Worm (Caenorhabditis elegans) whole organism, mixed stage, embryonic: ENCODE results near the gene R160.10.

Experiments used
- M03D4.4 ChIP-seq: sonication (generic microtip); optimal IDR thresholded peaks from 2 replicates; lab custom pipeline; 2017; ENCODE audit warnings: mild to moderate bottlenecking, missing genetic modification characterization, missing compliant biosample characterization
- bed-3 ChIP-seq: fragments of 200-800 bp; sonication (Bioruptor generic); optimal IDR thresholded peaks from 3 replicates; lab custom pipeline; 2018; ENCODE audit warnings: mild to moderate bottlenecking, missing genetic modification characterization, moderate library complexity, missing compliant biosample characterization
- blmp-1 ChIP-seq: fragments of 150-350 bp; optimal IDR thresholded peaks from 2 replicates; lab custom pipeline; 2014; ENCODE audit warnings: missing biosample characterization, missing genetic modification characterization
- ceh-39 ChIP-seq: fragments of 150-350 bp; optimal IDR thresholded peaks from 2 replicates; lab custom pipeline; 2014; ENCODE audit warnings: missing biosample characterization, missing genetic modification characterization
- ceh-43 ChIP-seq: fragments of 200-800 bp; sonication (Bioruptor generic); optimal IDR thresholded peaks from 2 replicates; lab custom pipeline; 2018; ENCODE audit warnings: mild to moderate bottlenecking, missing genetic modification characterization, moderate library complexity, missing compliant biosample characterization
- ceh-83 ChIP-seq: fragments of 200-800 bp; sonication (Bioruptor generic); optimal IDR thresholded peaks from 2 replicates; lab custom pipeline; 2018; ENCODE audit warnings: mild to moderate bottlenecking, missing genetic modification characterization, missing compliant biosample characterization
- ces-1 ChIP-seq: fragments of 150-350 bp; optimal IDR thresholded peaks from 2 replicates; lab custom pipeline; 2014; ENCODE audit warnings: missing biosample characterization, missing genetic modification reagents, missing genetic modification characterization
- cnd-1 ChIP-seq: fragments of 200-800 bp; sonication (Bioruptor generic); optimal IDR thresholded peaks from 2 replicates; lab custom pipeline; 2018; ENCODE audit warnings: mild to moderate bottlenecking, missing genetic modification characterization, missing compliant biosample characterization
- drap-1 ChIP-seq: fragments of 200-800 bp; sonication (Bioruptor generic); optimal IDR thresholded peaks from 3 replicates; lab custom pipeline; 2018; ENCODE audit warnings: mild to moderate bottlenecking, missing genetic modification characterization, missing compliant biosample characterization
- elt-1 ChIP-seq: sonication (generic microtip); optimal IDR thresholded peaks from 2 replicates; lab custom pipeline; 2017; ENCODE audit warnings: missing genetic modification characterization, mild to moderate bottlenecking, missing compliant biosample characterization, antibody characterized with exemption, moderate library complexity, borderline replicate concordance; ENCODE audit not compliant: insufficient read depth
- elt-3 ChIP-seq: fragments of 150-350 bp; optimal IDR thresholded peaks from 2 replicates; lab custom pipeline; 2014; ENCODE audit warnings: missing biosample characterization, missing genetic modification characterization
- flh-1 ChIP-seq: fragments of 200-800 bp; sonication (Bioruptor generic); optimal IDR thresholded peaks from 2 replicates; lab custom pipeline; 2018; ENCODE audit warnings: mild to moderate bottlenecking, missing genetic modification characterization, moderate library complexity, missing compliant biosample characterization
- ham-2 ChIP-seq: fragments of 200-800 bp; sonication (Bioruptor generic); optimal IDR thresholded peaks from 2 replicates; lab custom pipeline; 2018; ENCODE audit warnings: mild to moderate bottlenecking, missing genetic modification characterization, missing compliant biosample characterization
- hlh-1 ChIP-seq: fragments of 150-350 bp; optimal IDR thresholded peaks from 2 replicates; lab custom pipeline; 2014; ENCODE audit warnings: missing biosample characterization, missing genetic modification reagents, missing genetic modification characterization
- lin-13 ChIP-seq: fragments of 150-350 bp; optimal IDR thresholded peaks from 2 replicates; lab custom pipeline; 2014; ENCODE audit warnings: missing biosample characterization, missing genetic modification characterization
- lin-32 ChIP-seq: fragments of 200-800 bp; sonication (Bioruptor generic); optimal IDR thresholded peaks from 2 replicates; lab custom pipeline; 2018; ENCODE audit warnings: mild to moderate bottlenecking, missing genetic modification characterization, missing compliant biosample characterization
- lsy-2 ChIP-seq: fragments of 150-350 bp; optimal IDR thresholded peaks from 2 replicates; lab custom pipeline; 2014; ENCODE audit warnings: missing biosample characterization, missing genetic modification characterization
- mab-5 ChIP-seq: fragments of 150-350 bp; optimal IDR thresholded peaks from 2 replicates; lab custom pipeline; 2014; ENCODE audit warnings: missing biosample characterization, missing genetic modification characterization
- mep-1 ChIP-seq: fragments of 150-350 bp; optimal IDR thresholded peaks from 2 replicates; lab custom pipeline; 2017; ENCODE audit warnings: missing biosample characterization, missing genetic modification reagents, missing genetic modification characterization, inconsistent platforms
- mls-2 ChIP-seq: sonication (generic microtip); optimal IDR thresholded peaks from 2 replicates; lab custom pipeline; 2016; ENCODE audit warnings: mild to moderate bottlenecking, missing genetic modification characterization, moderate library complexity, missing compliant biosample characterization
- nhr-12 ChIP-seq: fragments of 150-350 bp; optimal IDR thresholded peaks from 2 replicates; lab custom pipeline; 2014; ENCODE audit warnings: missing biosample characterization, missing genetic modification characterization
- nhr-2 ChIP-seq: fragments of 150-350 bp; optimal IDR thresholded peaks from 2 replicates; lab custom pipeline; 2014; ENCODE audit warnings: missing biosample characterization, missing genetic modification characterization
- nhr-237 ChIP-seq: fragments of 150-350 bp; optimal IDR thresholded peaks from 2 replicates; lab custom pipeline; 2014; ENCODE audit warnings: missing biosample characterization, missing genetic modification characterization
- nhr-28 ChIP-seq: fragments of 150-350 bp; optimal IDR thresholded peaks from 2 replicates; lab custom pipeline; 2014; ENCODE audit warnings: missing biosample characterization, missing genetic modification characterization
- nhr-76 ChIP-seq: sonication (generic microtip); optimal IDR thresholded peaks from 2 replicates; lab custom pipeline; 2017; ENCODE audit warnings: missing biosample characterization, missing genetic modification characterization
- pha-4 ChIP-seq: fragments of 150-350 bp; optimal IDR thresholded peaks from 2 replicates; lab custom pipeline; 2018; ENCODE audit warnings: missing biosample characterization, missing genetic modification reagents, missing genetic modification characterization
- sem-2 ChIP-seq: fragments of 200-800 bp; sonication (Bioruptor generic); optimal IDR thresholded peaks from 2 replicates; lab custom pipeline; 2018; ENCODE audit warnings: mild to moderate bottlenecking, missing genetic modification characterization, missing compliant biosample characterization
- snpc-4 ChIP-seq: fragments of 150-350 bp; optimal IDR thresholded peaks from 2 replicates; lab custom pipeline; 2014; ENCODE audit warnings: missing biosample characterization, missing genetic modification characterization
- sptf-1 ChIP-seq: sonication (generic microtip); optimal IDR thresholded peaks from 2 replicates; lab custom pipeline; 2017; ENCODE audit warnings: mild to moderate bottlenecking, missing genetic modification characterization, moderate library complexity, missing compliant biosample characterization
- tbx-8 ChIP-seq: fragments of 200-800 bp; sonication (Bioruptor generic); optimal IDR thresholded peaks from 2 replicates; lab custom pipeline; 2018; ENCODE audit warnings: mild to moderate bottlenecking, missing genetic modification characterization, moderate library complexity, missing compliant biosample characterization
- unc-120 ChIP-seq: sonication (generic microtip); optimal IDR thresholded peaks from 2 replicates; lab custom pipeline; 2017; ENCODE audit warnings: missing genetic modification characterization, missing compliant biosample characterization; ENCODE audit not compliant: poor library complexity, severe bottlenecking
- unc-39 ChIP-seq: fragments of 150-350 bp; optimal IDR thresholded peaks from 2 replicates; lab custom pipeline; 2014; ENCODE audit warnings: missing biosample characterization, missing genetic modification characterization
- unc-62 ChIP-seq: fragments of 150-350 bp; optimal IDR thresholded peaks from 2 replicates; lab custom pipeline; 2014; ENCODE audit warnings: missing biosample characterization, missing genetic modification reagents, missing genetic modification characterization
- zip-8 ChIP-seq: fragments of 150-350 bp; optimal IDR thresholded peaks from 2 replicates; lab custom pipeline; 2014; ENCODE audit warnings: missing biosample characterization, missing genetic modification characterization
- ztf-11 ChIP-seq: fragments of 150-350 bp; optimal IDR thresholded peaks from 2 replicates; lab custom pipeline; 2014; ENCODE audit warnings: missing biosample characterization, missing genetic modification characterization

The R160.10 gene

ce11 chrX:4408466-4408865, 41.2 kb upstream of the R160.10 start:
- TF ChIP-seq cnd-1 (tag; lab: Kevin White, UChicago) (no peak), lin-13 (no peak), ces-1 (no peak)

ce11 chrX:4404717-4405116, 37.4 kb upstream of the R160.10 start:
- TF ChIP-seq nhr-237 (tag; lab: Kevin White, UChicago) (no peak), ceh-83 (GFP tag; lab: Kevin White, UChicago) (no peak), nhr-76 (tag; lab: Kevin White, UChicago) (no peak)

- no peak for TF ChIP-seq elt-1
- no peak for TF ChIP-seq nhr-76 (tag; lab: Kevin White, UChicago)
- no peak for TF ChIP-seq unc-62 (GFP tag; lab: Kevin White, UChicago)
- no peak for TF ChIP-seq ceh-83 (GFP tag; lab: Kevin White, UChicago)
- TF ChIP-seq lin-13 = no peak
- TF ChIP-seq zip-8 (tag; lab: Kevin White, UChicago) = no peak
- no peak for TF ChIP-seq unc-120 (tag; lab: Kevin White, UChicago)
- no peak for TF ChIP-seq lsy-2 (tag; lab: Kevin White, UChicago)
- TF ChIP-seq snpc-4 (tag; lab: Kevin White, UChicago) = no peak
- TF ChIP-seq hlh-1 (tag; lab: Kevin White, UChicago) = no peak
- no peak for TF ChIP-seq sem-2 (GFP tag; lab: Kevin White, UChicago)
- TF ChIP-seq nhr-12 (tag; lab: Kevin White, UChicago) = no peak
- TF ChIP-seq ztf-11 (tag; lab: Kevin White, UChicago) = no peak
- TF ChIP-seq ham-2 (GFP tag; lab: Kevin White, UChicago) = no peak
- TF ChIP-seq ces-1 = no peak
- TF ChIP-seq sptf-1 (tag; lab: Kevin White, UChicago) = no peak
- TF ChIP-seq, all 35 proteins: peak for 0
Observed at ce11 chrX:4402854-4403253, 35.5 kb upstream of the R160.10 start, which contains the start of gene D1079.1. Gene D1079.1, plus strand, starts transcription at chrX:4403154.

- TF ChIP-seq sptf-1 (tag; lab: Kevin White, UChicago) = no peak
Observed at ce11 chrX:4400296-4400695, 33.0 kb upstream of the R160.10 start.

- TF ChIP-seq nhr-237 (tag; lab: Kevin White, UChicago) (no peak), nhr-28 (tag; lab: Kevin White, UChicago) (no peak), tbx-8 (no peak), sptf-1 (tag; lab: Kevin White, UChicago) (no peak), elt-3 (no peak), mab-5 (tag; lab: Kevin White, UChicago) (no peak), ceh-43 (no peak), mls-2 (no peak), ces-1 (no peak), unc-120 (tag; lab: Kevin White, UChicago) (no peak), bed-3 (GFP tag; lab: Kevin White, UChicago) (no peak)
Observed at ce11 chrX:4397460-4397859, 30.1 kb upstream of the R160.10 start.

ce11 chrX:4395073-4395850, 27.9 kb upstream of the R160.10 start:
- TF ChIP-seq lin-32 = no peak
- peak; percentile 67 for TF ChIP-seq ham-2 (GFP tag; lab: Kevin White, UChicago)
- TF ChIP-seq lin-13 = no peak
- TF ChIP-seq ceh-83 (GFP tag; lab: Kevin White, UChicago) = no peak
- TF ChIP-seq M03D4.4 (tag; lab: Kevin White, UChicago) = no peak
- no peak for TF ChIP-seq ces-1
- TF ChIP-seq ztf-11 (tag; lab: Kevin White, UChicago) = no peak
- no peak for TF ChIP-seq nhr-28 (tag; lab: Kevin White, UChicago)
- TF ChIP-seq elt-3 = peak; percentile 29
- no peak for TF ChIP-seq unc-39 (tag; lab: Kevin White, UChicago)
- TF ChIP-seq hlh-1 (tag; lab: Kevin White, UChicago) = peak; percentile 26
- TF ChIP-seq nhr-237 (tag; lab: Kevin White, UChicago) = peak; percentile 44
- TF ChIP-seq tbx-8 = no peak
- peak; percentile 45 for TF ChIP-seq mep-1 (tag; lab: Kevin White, UChicago)
- no peak for TF ChIP-seq nhr-76 (tag; lab: Kevin White, UChicago)
- TF ChIP-seq blmp-1 = no peak
- TF ChIP-seq bed-3 (GFP tag; lab: Kevin White, UChicago) = no peak
- peak; percentile 33 for TF ChIP-seq pha-4 (tag; lab: Kevin White, UChicago)
- TF ChIP-seq lsy-2 (tag; lab: Kevin White, UChicago) = peak; percentile 44
- no peak for TF ChIP-seq flh-1 (GFP tag; lab: Kevin White, UChicago)
- no peak for TF ChIP-seq sem-2 (GFP tag; lab: Kevin White, UChicago)
- no peak for TF ChIP-seq nhr-2 (tag; lab: Kevin White, UChicago)
- peak; percentile 24 for TF ChIP-seq ceh-39 (tag; lab: Kevin White, UChicago)
- no peak for TF ChIP-seq mab-5 (tag; lab: Kevin White, UChicago)
- peak; percentile 33 for TF ChIP-seq sptf-1 (tag; lab: Kevin White, UChicago)
- TF ChIP-seq drap-1 = peak; percentile 56
- TF ChIP-seq snpc-4 (tag; lab: Kevin White, UChicago) = no peak
- TF ChIP-seq nhr-12 (tag; lab: Kevin White, UChicago) = no peak
- TF ChIP-seq unc-120 (tag; lab: Kevin White, UChicago) = no peak
- peak; percentile 27 for TF ChIP-seq cnd-1 (tag; lab: Kevin White, UChicago)
